Fruit fly (Drosophila melanogaster) whole organism, embryonic: ENCODE data around the gene CG13085.

ENCODE experiments used
- CG10431 ChIP-seq: fragments of 200-800 bp; sonication (Bioruptor generic); optimal IDR thresholded peaks from 3 replicates; lab custom pipeline; 2018; ENCODE audit warnings: missing biosample characterization, mild to moderate bottlenecking, missing genetic modification characterization
- CG10543 ChIP-seq: fragments of 200-800 bp; sonication (Bioruptor generic); optimal IDR thresholded peaks from 3 replicates; lab custom pipeline; 2017; ENCODE audit warnings: missing biosample characterization, mild to moderate bottlenecking, missing genetic modification characterization, moderate library complexity
- CG11093 ChIP-seq: fragments of 200-800 bp; sonication (Bioruptor generic); IDR thresholded peaks from 3 replicates; pipeline ENCODE4 v1.3.6; 2022; ENCODE audit warnings: missing biosample characterization, missing genetic modification characterization
- CG12236 ChIP-seq: fragments of 200-800 bp; sonication (Bioruptor generic); optimal IDR thresholded peaks from 2 replicates; lab custom pipeline; 2016; ENCODE audit warnings: missing biosample characterization, missing genetic modification characterization
- CG12299 ChIP-seq: fragments of 200-800 bp; sonication (Bioruptor generic); optimal IDR thresholded peaks from 2 replicates; lab custom pipeline; 2018; ENCODE audit warnings: missing biosample characterization, mild to moderate bottlenecking, missing genetic modification characterization
- CG13775 ChIP-seq: fragments of 200-800 bp; sonication (Bioruptor generic); optimal IDR thresholded peaks from 3 replicates; lab custom pipeline; 2017; ENCODE audit warnings: missing biosample characterization, mild to moderate bottlenecking, missing genetic modification characterization
- CG1529 ChIP-seq: fragments of 200-800 bp; sonication (Bioruptor generic); optimal IDR thresholded peaks from 3 replicates; lab custom pipeline; 2018; ENCODE audit warnings: missing biosample characterization, missing genetic modification characterization
- CG17612 ChIP-seq: fragments of 200-800 bp; sonication (Bioruptor generic); IDR thresholded peaks from 2 replicates; pipeline ENCODE4 v1.3.6; 2022; ENCODE audit warnings: missing biosample characterization, missing genetic modification characterization
- CG1832 ChIP-seq: fragments of 200-800 bp; sonication (Bioruptor generic); optimal IDR thresholded peaks from 2 replicates; lab custom pipeline; 2017; ENCODE audit warnings: missing biosample characterization, mild to moderate bottlenecking, missing genetic modification characterization, inconsistent platforms
- CG2889 ChIP-seq: fragments of 200-800 bp; sonication (Bioruptor generic); IDR thresholded peaks from 3 replicates; pipeline ENCODE4 v1.3.6; 2022; ENCODE audit warnings: missing biosample characterization, missing genetic modification characterization
- CG32532 ChIP-seq: fragments of 200-800 bp; sonication (Bioruptor generic); IDR thresholded peaks from 2 replicates; pipeline ENCODE4 v1.3.6; 2022; ENCODE audit warnings: missing biosample characterization, missing genetic modification characterization
- CG3281 ChIP-seq: fragments of 200-800 bp; sonication (Bioruptor generic); optimal IDR thresholded peaks from 3 replicates; lab custom pipeline; 2017; ENCODE audit warnings: missing biosample characterization, mild to moderate bottlenecking, missing genetic modification characterization
- CG34224 ChIP-seq: fragments of 200-800 bp; sonication (Bioruptor generic); IDR thresholded peaks from 3 replicates; pipeline ENCODE4 v1.3.6; 2022; ENCODE audit warnings: missing biosample characterization, missing genetic modification characterization; ENCODE audit not compliant: partially characterized antibody
- CG34422 ChIP-seq: fragments of 200-800 bp; sonication (Bioruptor generic); IDR thresholded peaks from 3 replicates; pipeline ENCODE4 v1.3.6; 2022; ENCODE audit warnings: missing biosample characterization, missing genetic modification characterization
- CG3995 ChIP-seq: fragments of 200-800 bp; sonication (Bioruptor generic); optimal IDR thresholded peaks from 3 replicates; lab custom pipeline; 2016; ENCODE audit warnings: missing biosample characterization, missing genetic modification characterization
- CG42726 ChIP-seq: fragments of 200-800 bp; sonication (Bioruptor generic); IDR thresholded peaks from 2 replicates; pipeline ENCODE4 v1.3.6; 2022; ENCODE audit warnings: missing biosample characterization, missing genetic modification characterization; ENCODE audit not compliant: partially characterized antibody
- CG6791 ChIP-seq: fragments of 200-800 bp; sonication (Bioruptor generic); IDR thresholded peaks from 3 replicates; pipeline ENCODE4 v1.3.6; 2022; ENCODE audit warnings: missing biosample characterization, missing genetic modification characterization; ENCODE audit not compliant: partially characterized antibody
- CG7839 ChIP-seq: fragments of 200-800 bp; sonication (Bioruptor generic); optimal IDR thresholded peaks from 3 replicates; lab custom pipeline; 2018; ENCODE audit warnings: missing biosample characterization, mild to moderate bottlenecking, missing genetic modification characterization, moderate library complexity
- CG9876 ChIP-seq: fragments of 200-800 bp; sonication (Bioruptor generic); optimal IDR thresholded peaks from 2 replicates; lab custom pipeline; 2016; ENCODE audit warnings: missing biosample characterization, missing genetic modification characterization
- CHES-1-like ChIP-seq: fragments of 200-800 bp; sonication (Bioruptor generic); optimal IDR thresholded peaks from 2 replicates; lab custom pipeline; 2016; ENCODE audit warnings: missing biosample characterization, missing genetic modification characterization
- Dip3 ChIP-seq: fragments of 200-800 bp; sonication (Bioruptor generic); optimal IDR thresholded peaks from 3 replicates; lab custom pipeline; 2016; ENCODE audit warnings: missing biosample characterization, missing genetic modification characterization
- Ets65A ChIP-seq: fragments of 200-800 bp; sonication (Bioruptor generic); peaks from one replicate; lab custom pipeline; 2016; ENCODE audit warnings: missing biosample characterization, missing genetic modification characterization
- HLH54F ChIP-seq: fragments of 200-800 bp; sonication (Bioruptor generic); optimal IDR thresholded peaks from 3 replicates; lab custom pipeline; 2016; ENCODE audit warnings: missing biosample characterization, missing genetic modification characterization
- MTF-1 ChIP-seq: fragments of 200-800 bp; sonication (Bioruptor generic); optimal IDR thresholded peaks from 2 replicates; lab custom pipeline; 2018; ENCODE audit warnings: missing biosample characterization, mild to moderate bottlenecking, missing genetic modification characterization, borderline replicate concordance
- Med ChIP-seq: fragments of 200-800 bp; sonication (Bioruptor generic); peaks from one replicate; lab custom pipeline; 2016; ENCODE audit warnings: missing biosample characterization, missing genetic modification characterization, mild to moderate bottlenecking, inconsistent platforms, moderate library complexity
- NC2β ChIP-seq: fragments of 200-800 bp; sonication (Bioruptor generic); optimal IDR thresholded peaks from 2 replicates; lab custom pipeline; 2016; ENCODE audit warnings: missing biosample characterization, missing genetic modification characterization
- Nf-YA ChIP-seq: fragments of 200-800 bp; sonication (Bioruptor generic); IDR thresholded peaks from 2 replicates; pipeline ENCODE4 v1.3.6; 2022; ENCODE audit warnings: missing biosample characterization, missing genetic modification characterization
- Oaz ChIP-seq: fragments of 200-800 bp; sonication (Bioruptor generic); IDR thresholded peaks from 2 replicates; pipeline ENCODE4 v1.3.6; 2022; ENCODE audit warnings: missing biosample characterization, missing genetic modification characterization
- Oli ChIP-seq: fragments of 200-800 bp; sonication (Bioruptor generic); optimal IDR thresholded peaks from 2 replicates; lab custom pipeline; 2018; ENCODE audit warnings: missing biosample characterization, mild to moderate bottlenecking, missing genetic modification characterization, moderate library complexity
- Ssrp ChIP-seq: fragments of 200-800 bp; sonication (Bioruptor generic); optimal IDR thresholded peaks from 2 replicates; lab custom pipeline; 2018; ENCODE audit warnings: missing biosample characterization, mild to moderate bottlenecking, missing genetic modification characterization, moderate library complexity
- Xrp1 ChIP-seq: fragments of 200-800 bp; sonication (Bioruptor generic); IDR thresholded peaks from 2 replicates; pipeline ENCODE4 v1.3.6; 2022; ENCODE audit warnings: missing biosample characterization, missing genetic modification characterization
- corto ChIP-seq: fragments of 200-800 bp; sonication (Bioruptor generic); optimal IDR thresholded peaks from 2 replicates; lab custom pipeline; 2016; ENCODE audit warnings: missing biosample characterization, mild to moderate bottlenecking, missing genetic modification characterization, moderate library complexity
- dan ChIP-seq: fragments of 200-800 bp; sonication (Bioruptor generic); IDR thresholded peaks from 2 replicates; pipeline ENCODE4 v1.3.6; 2022; ENCODE audit warnings: missing biosample characterization, missing genetic modification characterization
- gce ChIP-seq: fragments of 200-800 bp; sonication (Bioruptor generic); IDR thresholded peaks from 3 replicates; pipeline ENCODE4 v1.3.6; 2022; ENCODE audit warnings: missing biosample characterization, missing genetic modification characterization
- gro ChIP-seq: fragments of 200-800 bp; sonication (Bioruptor generic); optimal IDR thresholded peaks from 2 replicates; lab custom pipeline; 2016; ENCODE audit warnings: missing biosample characterization, missing genetic modification characterization
- h ChIP-seq: fragments of >200 bp; optimal IDR thresholded peaks from 2 replicates; lab custom pipeline; 2017
- hb ChIP-seq: fragments of 200-800 bp; sonication (Bioruptor generic); IDR thresholded peaks from 3 replicates; pipeline ENCODE4 v1.3.6; 2022; ENCODE audit warnings: missing biosample characterization, missing genetic modification characterization; ENCODE audit not compliant: partially characterized antibody
- inv ChIP-seq: fragments of 200-800 bp; sonication (Bioruptor generic); IDR thresholded peaks from 2 replicates; pipeline ENCODE4 v1.3.6; 2022; ENCODE audit warnings: missing biosample characterization, missing genetic modification characterization; ENCODE audit not compliant: partially characterized antibody
- kah ChIP-seq: fragments of 200-800 bp; sonication (Bioruptor generic); optimal IDR thresholded peaks from 2 replicates; lab custom pipeline; 2018; ENCODE audit warnings: missing biosample characterization, mild to moderate bottlenecking, missing genetic modification characterization
- lmd ChIP-seq: fragments of 200-800 bp; sonication (Bioruptor generic); IDR thresholded peaks from 2 replicates; pipeline ENCODE4 v1.3.6; 2022; ENCODE audit warnings: missing biosample characterization, missing genetic modification characterization
- lov ChIP-seq, 2 experiments: fragments of 200-800 bp in 1 of 2; fragments of >200 bp in 1 of 2; sonication (Bioruptor generic) in 1 of 2; IDR thresholded peaks in 1 of 2; optimal IDR thresholded peaks in 1 of 2; 2 replicates in 1 of 2; 3 replicates in 1 of 2; pipeline versions ENCODE4 v1.3.6 to Lab custom; 2017 to 2022; ENCODE audit warnings: missing biosample characterization in 1 of 2, missing genetic modification characterization in 1 of 2
- nerfin-2 ChIP-seq: fragments of 200-800 bp; sonication (Bioruptor generic); IDR thresholded peaks from 2 replicates; pipeline ENCODE4 v1.3.6; 2022; ENCODE audit warnings: missing biosample characterization, missing genetic modification characterization; ENCODE audit not compliant: partially characterized antibody
- odd ChIP-seq: fragments of 200-800 bp; sonication (Bioruptor generic); optimal IDR thresholded peaks from 2 replicates; lab custom pipeline; 2017; ENCODE audit warnings: missing biosample characterization, mild to moderate bottlenecking, missing genetic modification characterization
- peb ChIP-seq: fragments of 200-800 bp; sonication (Bioruptor generic); IDR thresholded peaks from 2 replicates; pipeline ENCODE4 v1.3.6; 2022; ENCODE audit warnings: missing biosample characterization, missing genetic modification characterization
- pzg ChIP-seq: fragments of 200-800 bp; sonication (Bioruptor generic); optimal IDR thresholded peaks from 3 replicates; lab custom pipeline; 2018; ENCODE audit warnings: missing biosample characterization, mild to moderate bottlenecking, missing genetic modification characterization, moderate library complexity
- repo ChIP-seq: fragments of 200-800 bp; sonication (Bioruptor generic); optimal IDR thresholded peaks from 2 replicates; lab custom pipeline; 2016; ENCODE audit warnings: missing biosample characterization, missing genetic modification characterization
- run ChIP-seq: fragments of 200-800 bp; sonication (Bioruptor generic); optimal IDR thresholded peaks from 3 replicates; lab custom pipeline; 2018; ENCODE audit warnings: missing biosample characterization, mild to moderate bottlenecking, missing genetic modification characterization
- tna ChIP-seq: fragments of 200-800 bp; sonication (Bioruptor generic); IDR thresholded peaks from 2 replicates; pipeline ENCODE4 v1.3.6; 2022; ENCODE audit warnings: missing biosample characterization, missing genetic modification characterization; ENCODE audit not compliant: partially characterized antibody
- twi ChIP-seq: fragments of 200-800 bp; optimal IDR thresholded peaks from 2 replicates; lab custom pipeline; 2019; ENCODE audit warnings: missing biosample characterization, mild to moderate bottlenecking, missing genetic modification characterization, moderate library complexity
- unpg ChIP-seq: fragments of 200-800 bp; sonication (Bioruptor generic); optimal IDR thresholded peaks from 3 replicates; lab custom pipeline; 2018; ENCODE audit warnings: missing biosample characterization, mild to moderate bottlenecking, missing genetic modification characterization, moderate library complexity
- yki ChIP-seq: fragments of >200 bp; optimal IDR thresholded peaks from 3 replicates; lab custom pipeline; 2018

CG13085 gene

dm6 chr2L:19453381-19453780 lies 29.5 kb downstream of the CG13085 start, which contains the start of gene Top2:
Gene Top2 (minus strand): TSS chr2L:19453490.
- TF ChIP-seq pzg (GFP tag; lab: Kevin White, UChicago) = peak; percentile 97
- no peak for TF ChIP-seq CG10543 (GFP tag; lab: Kevin White, UChicago)
- TF ChIP-seq kah = no peak
- TF ChIP-seq CG9876 (GFP tag; lab: Kevin White, UChicago) = peak; percentile 57
- TF ChIP-seq CG34224 (GFP tag; lab: Robert Waterston, UW) = peak; percentile 63
- peak; percentile 7 for TF ChIP-seq repo (GFP tag; lab: Kevin White, UChicago)
- peak; percentile 77 for TF ChIP-seq tna (GFP tag; lab: Robert Waterston, UW)
- TF ChIP-seq dan (GFP tag; lab: Robert Waterston, UW) = no peak
- TF ChIP-seq corto = no peak
- TF ChIP-seq twi (tag; lab: Kevin White, UChicago) = peak; percentile 8
- TF ChIP-seq Xrp1 = no peak
- no peak for TF ChIP-seq peb (GFP tag; lab: Robert Waterston, UW)
- TF ChIP-seq Oaz = no peak
- peak; percentile 40 for TF ChIP-seq HLH54F (GFP tag; lab: Kevin White, UChicago)
- peak; percentile 83 for TF ChIP-seq CG42726 (GFP tag; lab: Robert Waterston, UW)
- no peak for TF ChIP-seq CG13775 (GFP tag; lab: Kevin White, UChicago)
- TF ChIP-seq CG12299 (tag; lab: Kevin White, UChicago) = no peak
- TF ChIP-seq run = no peak
- TF ChIP-seq inv (GFP tag; lab: Robert Waterston, UW) = peak; percentile 81
- no peak for TF ChIP-seq CG3281 (GFP tag; lab: Kevin White, UChicago)
- no peak for TF ChIP-seq Nf-YA
- TF ChIP-seq CG10431 (GFP tag; lab: Kevin White, UChicago) = no peak
- peak; percentile 61 for TF ChIP-seq gro (GFP tag; lab: Kevin White, UChicago)
- TF ChIP-seq CG17612 (GFP tag; lab: Robert Waterston, UW) = no peak
- TF ChIP-seq CG3995 (GFP tag; lab: Kevin White, UChicago) = peak; percentile 100
- no peak for TF ChIP-seq h (lab: Kevin White, UChicago)
- TF ChIP-seq CG32532 (GFP tag; lab: Robert Waterston, UW) = no peak
- TF ChIP-seq Oli = no peak
- no peak for TF ChIP-seq CG1832
- no peak for TF ChIP-seq CG12236
- TF ChIP-seq hb (GFP tag; lab: Robert Waterston, UW) = peak; percentile 76
- no peak for TF ChIP-seq CG1529 (GFP tag; lab: Kevin White, UChicago)
- TF ChIP-seq lov (optimal IDR thresholded peaks at IDR 0.05; lab: Kevin White, UChicago) = no peak
- no peak for TF ChIP-seq lov (GFP tag; IDR thresholded peaks at IDR 0.05; lab: Robert Waterston, UW)
- TF ChIP-seq CG7839 (tag; lab: Kevin White, UChicago) = peak; percentile 14
- TF ChIP-seq nerfin-2 = peak; percentile 53; the same call in 1 of the 2 replicates
- peak; percentile 92 for TF ChIP-seq Med (GFP tag; lab: Kevin White, UChicago)
- TF ChIP-seq Dip3 (GFP tag; lab: Kevin White, UChicago) = peak; percentile 22
- TF ChIP-seq Ssrp (tag; lab: Kevin White, UChicago) = peak; percentile 43
- peak; percentile 92 for TF ChIP-seq Ets65A
- no peak for TF ChIP-seq gce (GFP tag; lab: Robert Waterston, UW)
- peak; percentile 21 for TF ChIP-seq yki (lab: Kevin White, UChicago)
- TF ChIP-seq odd (GFP tag; lab: Kevin White, UChicago) = no peak
- TF ChIP-seq CG11093 (GFP tag; lab: Robert Waterston, UW) = no peak
- no peak for TF ChIP-seq MTF-1 (GFP tag; lab: Kevin White, UChicago)
- TF ChIP-seq NC2β = peak; percentile 33
- TF ChIP-seq CG34422 (GFP tag; lab: Robert Waterston, UW) = 0 out of 3 replicates have a peak, but pooled peaks have one; percentile 8
- peak; percentile 2 for TF ChIP-seq unpg (GFP tag; lab: Kevin White, UChicago)
- peak; percentile 67 for TF ChIP-seq CHES-1-like
- peak; percentile 94 for TF ChIP-seq CG6791 (GFP tag; lab: Robert Waterston, UW)
- TF ChIP-seq lmd (GFP tag; lab: Robert Waterston, UW) = no peak
- no peak for TF ChIP-seq CG2889
